Fruit fly (Drosophila melanogaster) whole organism, prepupa: ENCODE data around the gene CG14968.

ENCODE experiments used
- CG10631 ChIP-seq: fragments of 200-800 bp; sonication (Bioruptor generic); optimal IDR thresholded peaks from 2 replicates; lab custom pipeline; 2016; ENCODE audit warnings: missing biosample characterization, missing genetic modification characterization
- CG10669 ChIP-seq: fragments of 200-800 bp; sonication (Bioruptor generic); optimal IDR thresholded peaks from 3 replicates; lab custom pipeline; 2018; ENCODE audit warnings: missing biosample characterization, mild to moderate bottlenecking, missing genetic modification characterization, moderate library complexity
- CG11762 ChIP-seq: fragments of 200-800 bp; sonication (Bioruptor generic); optimal IDR thresholded peaks from 3 replicates; lab custom pipeline; 2016; ENCODE audit warnings: missing biosample characterization, missing genetic modification characterization; ENCODE audit not compliant: insufficient read depth
- CG11902 ChIP-seq: fragments of 200-800 bp; sonication (Bioruptor generic); optimal IDR thresholded peaks from 3 replicates; lab custom pipeline; 2016; ENCODE audit warnings: missing biosample characterization, missing genetic modification characterization
- CG15336 ChIP-seq: fragments of 200-800 bp; sonication (Bioruptor generic); IDR thresholded peaks from 2 replicates; pipeline ENCODE4 v1.3.6; 2022; ENCODE audit warnings: missing biosample characterization, missing genetic modification characterization
- CG16779 ChIP-seq: fragments of 200-800 bp; sonication (Bioruptor generic); optimal IDR thresholded peaks from 3 replicates; lab custom pipeline; 2017; ENCODE audit warnings: missing biosample characterization, mild to moderate bottlenecking, missing genetic modification characterization
- CG3032 ChIP-seq: fragments of 200-800 bp; optimal IDR thresholded peaks from 2 replicates; lab custom pipeline; 2019; ENCODE audit warnings: missing biosample characterization, mild to moderate bottlenecking, missing genetic modification characterization, moderate library complexity
- CG32006 ChIP-seq: fragments of 200-800 bp; sonication (Bioruptor generic); optimal IDR thresholded peaks from 3 replicates; lab custom pipeline; 2017; ENCODE audit warnings: missing biosample characterization, mild to moderate bottlenecking, missing genetic modification characterization
- CG34406 ChIP-seq: fragments of 200-800 bp; sonication (Bioruptor generic); optimal IDR thresholded peaks from 3 replicates; lab custom pipeline; 2016; ENCODE audit warnings: missing biosample characterization, missing genetic modification characterization
- CG3919 ChIP-seq: fragments of 200-800 bp; sonication (Bioruptor generic); optimal IDR thresholded peaks from 3 replicates; lab custom pipeline; 2016; ENCODE audit warnings: missing biosample characterization, missing genetic modification characterization
- CG6163 ChIP-seq: fragments of 200-800 bp; sonication (Bioruptor generic); IDR thresholded peaks from 3 replicates; pipeline ENCODE4 v1.3.6; 2022; ENCODE audit warnings: missing biosample characterization, missing genetic modification characterization
- CG6276 ChIP-seq: fragments of 200-800 bp; sonication (Bioruptor generic); optimal IDR thresholded peaks from 2 replicates; lab custom pipeline; 2017; ENCODE audit warnings: missing biosample characterization, mild to moderate bottlenecking, missing genetic modification characterization
- CG6792 ChIP-seq: fragments of 200-800 bp; sonication (Bioruptor generic); optimal IDR thresholded peaks from 3 replicates; lab custom pipeline; 2016; ENCODE audit warnings: missing biosample characterization, missing genetic modification characterization
- CG6808 ChIP-seq: fragments of 200-800 bp; sonication (Bioruptor generic); optimal IDR thresholded peaks from 3 replicates; lab custom pipeline; 2017; ENCODE audit warnings: missing biosample characterization, missing genetic modification characterization, mild to moderate bottlenecking, moderate library complexity, missing genetic modification reagents
- CG6854 ChIP-seq: fragments of 200-800 bp; sonication (Bioruptor generic); optimal IDR thresholded peaks from 2 replicates; lab custom pipeline; 2017; ENCODE audit warnings: missing biosample characterization, mild to moderate bottlenecking, missing genetic modification characterization
- CG7368 ChIP-seq: fragments of 200-800 bp; sonication (Bioruptor generic); optimal IDR thresholded peaks from 3 replicates; lab custom pipeline; 2016; ENCODE audit warnings: missing biosample characterization, missing genetic modification characterization
- CG8632 ChIP-seq: fragments of 200-800 bp; sonication (Bioruptor generic); optimal IDR thresholded peaks from 3 replicates; lab custom pipeline; 2016; ENCODE audit warnings: missing biosample characterization, missing genetic modification characterization
- CG9139 ChIP-seq: fragments of 200-800 bp; sonication (Bioruptor generic); optimal IDR thresholded peaks from 3 replicates; lab custom pipeline; 2017; ENCODE audit warnings: missing biosample characterization, mild to moderate bottlenecking, missing genetic modification characterization
- Eip75B ChIP-seq: fragments of 200-800 bp; sonication (Bioruptor generic); optimal IDR thresholded peaks from 3 replicates; lab custom pipeline; 2016; ENCODE audit warnings: missing biosample characterization, missing genetic modification characterization
- Eip93F ChIP-seq: fragments of 200-800 bp; sonication (Bioruptor generic); optimal IDR thresholded peaks from 2 replicates; lab custom pipeline; 2016; ENCODE audit warnings: missing biosample characterization, mild to moderate bottlenecking, missing genetic modification characterization
- Ets21C ChIP-seq: fragments of 200-800 bp; sonication (Bioruptor generic); optimal IDR thresholded peaks from 3 replicates; lab custom pipeline; 2016; ENCODE audit warnings: missing biosample characterization, missing genetic modification characterization
- Ets96B ChIP-seq: fragments of 200-800 bp; optimal IDR thresholded peaks from 2 replicates; lab custom pipeline; 2019; ENCODE audit warnings: missing biosample characterization, mild to moderate bottlenecking, missing genetic modification characterization, moderate library complexity
- Hr38 ChIP-seq: sonication (Bioruptor generic); optimal IDR thresholded peaks from 2 replicates; lab custom pipeline; 2016; ENCODE audit warnings: missing biosample characterization, missing genetic modification characterization
- Hr39 ChIP-seq: fragments of 200-800 bp; sonication (Bioruptor generic); optimal IDR thresholded peaks from 2 replicates; lab custom pipeline; 2016; ENCODE audit warnings: missing biosample characterization, missing genetic modification characterization
- Hr4 ChIP-seq: fragments of 200-800 bp; sonication (Bioruptor generic); optimal IDR thresholded peaks from 3 replicates; lab custom pipeline; 2016; ENCODE audit warnings: missing biosample characterization, missing genetic modification characterization
- Met ChIP-seq: fragments of 200-800 bp; sonication (Bioruptor generic); optimal IDR thresholded peaks from 3 replicates; lab custom pipeline; 2016; ENCODE audit warnings: missing biosample characterization, missing genetic modification characterization
- OdsH ChIP-seq: fragments of 200-800 bp; sonication (Bioruptor generic); optimal IDR thresholded peaks from 3 replicates; lab custom pipeline; 2016; ENCODE audit warnings: missing biosample characterization, missing genetic modification characterization
- achi ChIP-seq: fragments of 200-800 bp; sonication (Bioruptor generic); optimal IDR thresholded peaks from 3 replicates; lab custom pipeline; 2016; ENCODE audit warnings: missing biosample characterization, missing genetic modification characterization
- acj6 ChIP-seq: fragments of 200-800 bp; sonication (Bioruptor generic); optimal IDR thresholded peaks from 3 replicates; lab custom pipeline; 2016; ENCODE audit warnings: missing biosample characterization, missing genetic modification characterization
- dac ChIP-seq: fragments of 200-800 bp; sonication (Bioruptor generic); optimal IDR thresholded peaks from 2 replicates; lab custom pipeline; 2017; ENCODE audit warnings: missing biosample characterization, mild to moderate bottlenecking, missing genetic modification characterization
- dsx ChIP-seq: fragments of 200-800 bp; optimal IDR thresholded peaks from 3 replicates; lab custom pipeline; 2019; ENCODE audit warnings: missing biosample characterization, mild to moderate bottlenecking, missing genetic modification characterization, moderate library complexity; ENCODE audit not compliant: poor library complexity, severe bottlenecking
- eg ChIP-seq: fragments of 200-800 bp; sonication (Bioruptor generic); IDR thresholded peaks from 3 replicates; pipeline ENCODE4 v1.3.6; 2022; ENCODE audit warnings: missing biosample characterization, missing genetic modification characterization
- esn ChIP-seq: fragments of 200-800 bp; sonication (Bioruptor generic); optimal IDR thresholded peaks from 2 replicates; lab custom pipeline; 2016; ENCODE audit warnings: missing biosample characterization, mild to moderate bottlenecking, missing genetic modification characterization, moderate library complexity
- fd59A ChIP-seq: fragments of 200-800 bp; sonication (Bioruptor generic); optimal IDR thresholded peaks from 2 replicates; lab custom pipeline; 2017; ENCODE audit warnings: missing biosample characterization, mild to moderate bottlenecking, missing genetic modification characterization, missing genetic modification reagents
- fd85E ChIP-seq: fragments of 200-800 bp; sonication (Bioruptor generic); optimal IDR thresholded peaks from 3 replicates; lab custom pipeline; 2016; ENCODE audit warnings: missing biosample characterization, missing genetic modification characterization
- net ChIP-seq: fragments of 200-800 bp; sonication (Bioruptor generic); optimal IDR thresholded peaks from 3 replicates; lab custom pipeline; 2016; ENCODE audit warnings: missing biosample characterization, missing genetic modification characterization
- pdm3 ChIP-seq: fragments of 200-800 bp; sonication (Bioruptor generic); optimal IDR thresholded peaks from 3 replicates; lab custom pipeline; 2016; ENCODE audit warnings: missing biosample characterization, missing genetic modification characterization
- salr ChIP-seq, 2 experiments: fragments of 200-800 bp; sonication (Bioruptor generic); optimal IDR thresholded peaks; 3 replicates each; lab custom pipeline; 2016 to 2018; ENCODE audit warnings: missing biosample characterization in 2 of 2, missing genetic modification characterization in 2 of 2, mild to moderate bottlenecking in 1 of 2
- ss ChIP-seq, 2 experiments: fragments of 200-800 bp; sonication (Bioruptor generic); optimal IDR thresholded peaks; 2 replicates in 1 of 2; 3 replicates in 1 of 2; lab custom pipeline; 2017 to 2018; ENCODE audit warnings: mild to moderate bottlenecking in 2 of 2, missing biosample characterization in 2 of 2, missing genetic modification characterization in 2 of 2, moderate library complexity in 1 of 2
- svp ChIP-seq: fragments of 200-800 bp; sonication (Bioruptor generic); peaks from one replicate; lab custom pipeline; 2016; ENCODE audit warnings: missing biosample characterization, missing genetic modification characterization
- topi ChIP-seq: fragments of 200-800 bp; sonication (Bioruptor generic); optimal IDR thresholded peaks from 3 replicates; lab custom pipeline; 2016; ENCODE audit warnings: missing biosample characterization, missing genetic modification characterization
- vri ChIP-seq: fragments of 200-800 bp; sonication (Bioruptor generic); optimal IDR thresholded peaks from 3 replicates; lab custom pipeline; 2016; ENCODE audit warnings: missing biosample characterization, mild to moderate bottlenecking, missing genetic modification characterization

Gene CG14968

DNA sequence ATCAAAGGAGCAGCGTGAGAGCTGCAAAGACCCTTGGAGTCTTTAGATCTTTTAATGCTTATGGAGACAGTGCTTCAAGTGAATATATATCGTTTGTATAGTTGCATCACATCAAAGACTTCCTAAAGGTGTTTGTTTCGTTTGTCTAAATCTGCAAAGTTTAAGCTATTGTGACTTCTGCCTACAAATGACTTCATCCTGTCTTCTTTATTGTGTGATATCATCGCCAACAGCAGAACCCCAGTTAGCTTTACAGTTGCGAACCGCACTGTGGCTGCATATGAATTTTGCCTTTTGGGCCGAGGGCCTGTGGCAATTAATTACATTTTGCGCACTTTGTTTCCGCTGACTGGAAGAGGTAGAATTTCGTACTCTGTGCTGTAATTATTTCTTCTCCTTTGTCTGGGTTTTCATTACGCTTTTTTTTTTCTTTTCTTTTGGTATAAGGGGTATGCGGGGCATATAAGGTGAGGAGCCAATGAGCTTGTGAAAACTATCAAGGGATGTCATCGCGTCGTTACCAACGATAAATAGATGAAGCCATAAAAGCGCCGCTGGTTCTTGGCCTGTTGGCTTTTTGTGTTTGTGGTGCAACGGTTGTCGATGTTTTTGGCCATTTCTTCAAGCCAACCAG, 39.5 kb upstream of the CG14968 start (continued):
- TF ChIP-seq CG6276 (GFP tag; lab: Kevin White, UChicago) (no peak), CG3919 (GFP tag; lab: Kevin White, UChicago) (peak; percentile 52), CG6808 (GFP tag; lab: Kevin White, UChicago) (peak; percentile 53), dsx (GFP tag; lab: Kevin White, UChicago) (peak; percentile 84), CG6854 (GFP tag; lab: Kevin White, UChicago) (peak; percentile 64), Ets21C (GFP tag; lab: Kevin White, UChicago) (peak; percentile 72), Eip75B (GFP tag; lab: Kevin White, UChicago) (peak; percentile 79), svp (GFP tag; lab: Kevin White, UChicago) (peak; percentile 89), CG6163 (GFP tag; lab: Robert Waterston, UW) (peak; percentile 60; the same call in 2 of the 3 replicates), CG8632 (peak; percentile 71), Hr4 (GFP tag; lab: Kevin White, UChicago) (peak; percentile 25), Eip93F (GFP tag; lab: Kevin White, UChicago) (peak; percentile 72), CG11762 (GFP tag; lab: Kevin White, UChicago) (peak; percentile 53)

DNA sequence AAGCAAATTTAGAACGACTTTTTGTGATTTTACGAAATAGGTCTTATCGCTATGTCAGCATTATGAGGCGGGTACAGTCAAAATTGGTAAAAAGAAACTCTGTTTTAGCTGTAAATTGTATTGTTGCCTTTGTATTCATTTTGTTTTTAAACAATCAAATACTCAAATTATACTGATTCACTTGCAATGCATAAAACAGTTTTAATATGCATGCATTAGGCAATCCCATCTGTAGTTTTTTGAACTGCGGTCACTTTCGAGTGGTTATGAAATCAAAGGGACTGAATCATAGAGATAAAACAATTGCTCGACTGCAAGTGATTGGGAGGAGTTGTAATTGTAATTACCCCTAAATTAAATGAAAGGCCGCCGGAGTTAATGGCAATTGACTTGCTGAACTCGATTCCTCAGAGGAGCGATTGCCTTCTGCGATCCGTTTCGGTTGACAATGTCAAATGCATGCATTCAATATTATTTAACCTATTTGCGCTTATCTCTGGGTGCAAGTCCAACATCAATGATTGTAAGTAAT, 36.8 kb upstream of the CG14968 start:
- TF ChIP-seq Hr4 (GFP tag; lab: Kevin White, UChicago) (no peak), ss (GFP tag; optimal IDR thresholded peaks at IDR 0.05; lab: Kevin White, UChicago) (no peak), Met (GFP tag; lab: Kevin White, UChicago) (peak; percentile 37), Eip93F (GFP tag; lab: Kevin White, UChicago) (no peak), esn (peak; percentile 6), fd59A (GFP tag; lab: Kevin White, UChicago) (no peak), CG6854 (GFP tag; lab: Kevin White, UChicago) (no peak), CG6792 (GFP tag; lab: Kevin White, UChicago) (no peak), Ets96B (tag; lab: Kevin White, UChicago) (no peak), dsx (GFP tag; lab: Kevin White, UChicago) (no peak), Hr39 (GFP tag; lab: Kevin White, UChicago) (peak; percentile 39), vri (GFP tag; lab: Kevin White, UChicago) (peak; percentile 65), CG8632 (no peak), topi (GFP tag; lab: Kevin White, UChicago) (no peak), eg (GFP tag; lab: Robert Waterston, UW) (no peak), CG32006 (GFP tag; lab: Kevin White, UChicago) (no peak), pdm3 (GFP tag; lab: Kevin White, UChicago) (no peak), salr (GFP tag; optimal IDR thresholded peaks at IDR 0.05; lab: Kevin White, UChicago) (no peak), achi (GFP tag; lab: Kevin White, UChicago) (no peak), dac (no peak), svp (GFP tag; lab: Kevin White, UChicago) (peak; percentile 94), Hr38 (no peak), Ets21C (GFP tag; lab: Kevin White, UChicago) (no peak), net (GFP tag; lab: Kevin White, UChicago) (no peak)

- TF ChIP-seq Ets96B (tag; lab: Kevin White, UChicago) (peak; percentile 79), OdsH (peak; percentile 48), CG6854 (GFP tag; lab: Kevin White, UChicago) (no peak), fd59A (GFP tag; lab: Kevin White, UChicago) (no peak), CG32006 (GFP tag; lab: Kevin White, UChicago) (peak; percentile 85), Met (GFP tag; lab: Kevin White, UChicago) (no peak), CG11762 (GFP tag; lab: Kevin White, UChicago) (peak; percentile 37), CG10631 (peak; percentile 8), fd85E (GFP tag; lab: Kevin White, UChicago) (no peak), CG6276 (GFP tag; lab: Kevin White, UChicago) (peak; percentile 78), CG7368 (GFP tag; lab: Kevin White, UChicago) (peak; percentile 8), CG15336 (GFP tag; lab: Robert Waterston, UW) (peak; percentile 77), CG9139 (GFP tag; lab: Kevin White, UChicago) (peak; percentile 44), CG11902 (GFP tag; lab: Kevin White, UChicago) (no peak), acj6 (GFP tag; lab: Kevin White, UChicago) (no peak), CG3032 (tag; lab: Kevin White, UChicago) (peak; percentile 77), dsx (GFP tag; lab: Kevin White, UChicago) (no peak), Hr39 (GFP tag; lab: Kevin White, UChicago) (no peak), CG34406 (no peak), CG16779 (tag; lab: Kevin White, UChicago) (peak; percentile 30), CG6808 (GFP tag; lab: Kevin White, UChicago) (peak; percentile 70), CG10669 (GFP tag; lab: Kevin White, UChicago) (peak; percentile 75), CG8632 (no peak)
These were observed 36.1 kb upstream of the CG14968 start for dm6 chr3L:3338882-3339590.
